Fruit fly (Drosophila melanogaster): ENCODE data around the gene pie.
A peak's percentile ranks its signal among the peaks of the same experiment; 100 is the strongest.

The pie gene

dm6 chr2L:10413251-10414127 is 9.1 kb downstream of the pie start, which contains the start of the genes CG5355 and Klp31E (continued):
- TF ChIP-seq Stat92E (GFP tag; optimal IDR thresholded peaks at IDR 0.05) (no peak), Elba2 (GFP tag; optimal IDR thresholded peaks at IDR 0.05) (no peak), Scr (GFP tag; IDR thresholded peaks at IDR 0.05; ENCODE audit: partially characterized antibody) (peak; percentile 81), Mes4 (GFP tag; optimal IDR thresholded peaks at IDR 0.05) (peak; percentile 46), cg (GFP tag; optimal IDR thresholded peaks at IDR 0.05) (no peak), D19A (tag; optimal IDR thresholded peaks at IDR 0.05) (no peak), CG15696 (tag; optimal IDR thresholded peaks at IDR 0.05) (peak; percentile 70), ems (GFP tag; optimal IDR thresholded peaks at IDR 0.05) (peak; percentile 46), Hsf (GFP tag; optimal IDR thresholded peaks at IDR 0.05) (peak; percentile 65), CG12659 (GFP tag; optimal IDR thresholded peaks at IDR 0.05) (peak; percentile 83), CG11085 (GFP tag; IDR thresholded peaks at IDR 0.05) (no peak), gt (GFP tag; IDR thresholded peaks at IDR 0.05) (no peak), Bgb (GFP tag; IDR thresholded peaks at IDR 0.05; ENCODE audit: partially characterized antibody) (peak; percentile 63), gce (GFP tag; IDR thresholded peaks at IDR 0.05) (peak; percentile 32; the same call in 1 of the 3 replicates), pnt (GFP tag; optimal IDR thresholded peaks at IDR 0.05) (peak; percentile 5), CHES-1-like (GFP tag; optimal IDR thresholded peaks at IDR 0.05) (peak; percentile 29), CG6765 (GFP tag; optimal IDR thresholded peaks at IDR 0.05) (peak; percentile 7), CG15269 (tag; optimal IDR thresholded peaks at IDR 0.05) (peak; percentile 79), CG10959 (GFP tag; IDR thresholded peaks at IDR 0.05) (no peak), CG3995 (GFP tag; optimal IDR thresholded peaks at IDR 0.05) (peak; percentile 10), repo (GFP tag; optimal IDR thresholded peaks at IDR 0.05) (no peak), CG31441 (GFP tag; IDR thresholded peaks at IDR 0.05) (no peak), Optix (GFP tag; IDR thresholded peaks at IDR 0.05) (no peak), CG9817 (tag; optimal IDR thresholded peaks at IDR 0.05) (peak; percentile 74), CG14710 (tag; optimal IDR thresholded peaks at IDR 0.05) (peak; percentile 83), nerfin-2 (GFP tag; IDR thresholded peaks at IDR 0.05; ENCODE audit: partially characterized antibody) (no peak), CG9932 (GFP tag; IDR thresholded peaks at IDR 0.05) (peak; percentile 60), Fer2 (tag; optimal IDR thresholded peaks at IDR 0.05) (peak; percentile 36), Med (GFP tag) (peak; percentile 84), Dll (GFP tag; IDR thresholded peaks at IDR 0.05; ENCODE audit: partially characterized antibody) (peak; percentile 80), CG17802 (tag; optimal IDR thresholded peaks at IDR 0.05) (peak; percentile 94), fd64A (GFP tag; optimal IDR thresholded peaks at IDR 0.05) (no peak), grn (GFP tag; optimal IDR thresholded peaks at IDR 0.05) (no peak), Vsx1 (GFP tag; optimal IDR thresholded peaks at IDR 0.05) (no peak), Trl (optimal IDR thresholded peaks at IDR 0.05) (no peak), Trl (GFP tag; optimal IDR thresholded peaks at IDR 0.05) (no peak), unpg (GFP tag; optimal IDR thresholded peaks at IDR 0.05) (peak; percentile 48), CG14965 (GFP tag; optimal IDR thresholded peaks at IDR 0.05; ENCODE audit: borderline replicate concordance) (no peak), knrl (GFP tag; IDR thresholded peaks at IDR 0.05; ENCODE audit: partially characterized antibody) (peak; percentile 67; the same call in 2 of the 3 replicates), CG13775 (GFP tag; optimal IDR thresholded peaks at IDR 0.05) (peak; percentile 81), CG18476 (GFP tag; optimal IDR thresholded peaks at IDR 0.05) (peak; percentile 33), crp (GFP tag; optimal IDR thresholded peaks at IDR 0.05) (peak; percentile 30 to 84), CG11560 (tag; IDR thresholded peaks at IDR 0.05) (no peak), dm (GFP tag; optimal IDR thresholded peaks at IDR 0.05) (peak; percentile 18), nau (GFP tag; optimal IDR thresholded peaks at IDR 0.05) (no peak), CG13424 (tag; optimal IDR thresholded peaks at IDR 0.05) (peak; percentile 81), Bteb2 (GFP tag; optimal IDR thresholded peaks at IDR 0.05) (peak; percentile 6), CG3847 (GFP tag; IDR thresholded peaks at IDR 0.05) (no peak; the same call in 1 of the 2 replicates)
